Fruit fly (Drosophila melanogaster) whole organism, wandering third instar larva: ENCODE results near the gene CG32199.

Experiments used
- Abd-B ChIP-seq: fragments of >200 bp; optimal IDR thresholded peaks from 2 replicates; lab custom pipeline; 2017; ENCODE audit warnings: missing biosample characterization, missing genetic modification characterization
- CG32264 ChIP-seq: fragments of 200-800 bp; sonication (Bioruptor generic); optimal IDR thresholded peaks from 2 replicates; lab custom pipeline; 2016; ENCODE audit warnings: missing biosample characterization, missing genetic modification characterization
- CG9705 ChIP-seq: fragments of 200-800 bp; sonication (Bioruptor generic); optimal IDR thresholded peaks from 2 replicates; lab custom pipeline; 2018; ENCODE audit warnings: missing biosample characterization, mild to moderate bottlenecking, missing genetic modification characterization
- CrebA ChIP-seq: fragments of 200-800 bp; sonication (Bioruptor generic); optimal IDR thresholded peaks from 2 replicates; lab custom pipeline; 2016; ENCODE audit warnings: missing biosample characterization, mild to moderate bottlenecking, missing genetic modification characterization, borderline replicate concordance
- Dif ChIP-seq: fragments of 200-275, 200-300 bp; sonication (Bioruptor generic); optimal IDR thresholded peaks from 2 replicates; lab custom pipeline; 2018; ENCODE audit warnings: missing biosample characterization, missing genetic modification characterization; ENCODE audit not compliant: partially characterized antibody
- GATAd ChIP-seq: sonication (Bioruptor generic); optimal IDR thresholded peaks from 2 replicates; lab custom pipeline; 2016; ENCODE audit warnings: missing biosample characterization, missing genetic modification characterization
- HLH106 ChIP-seq: fragments of 200-800 bp; optimal IDR thresholded peaks from 3 replicates; lab custom pipeline; 2019; ENCODE audit warnings: missing biosample characterization, mild to moderate bottlenecking, missing genetic modification characterization, moderate library complexity
- Hnf4 ChIP-seq: fragments of 200-800 bp; sonication (Bioruptor generic); optimal IDR thresholded peaks from 2 replicates; lab custom pipeline; 2016; ENCODE audit warnings: missing biosample characterization, mild to moderate bottlenecking, missing genetic modification characterization
- Hr78 ChIP-seq: fragments of >200 bp; optimal IDR thresholded peaks from 2 replicates; lab custom pipeline; 2017; ENCODE audit warnings: missing biosample characterization, missing genetic modification characterization
- Myc ChIP-seq: fragments of >200 bp; optimal IDR thresholded peaks from 2 replicates; lab custom pipeline; 2017
- N ChIP-seq: fragments of >200 bp; optimal IDR thresholded peaks from 2 replicates; lab custom pipeline; 2018; ENCODE audit warnings: missing biosample characterization, missing external identifiers, missing genetic modification characterization
- OdsH ChIP-seq: fragments of 200-800 bp; sonication (Bioruptor generic); optimal IDR thresholded peaks from 2 replicates; lab custom pipeline; 2016; ENCODE audit warnings: missing biosample characterization, mild to moderate bottlenecking, missing genetic modification characterization
- Rel ChIP-seq, 2 experiments: fragments of 200-800 bp; sonication (Bioruptor generic) in 1 of 2; optimal IDR thresholded peaks; 2 replicates in 1 of 2; 3 replicates in 1 of 2; lab custom pipeline; 2016 to 2019; ENCODE audit warnings: mild to moderate bottlenecking in 2 of 2, missing biosample characterization in 2 of 2, missing genetic modification characterization in 2 of 2, moderate library complexity in 1 of 2
- Sp1 ChIP-seq: fragments of 200-800 bp; sonication (Bioruptor generic); optimal IDR thresholded peaks from 3 replicates; lab custom pipeline; 2019; ENCODE audit warnings: missing biosample characterization, mild to moderate bottlenecking, missing genetic modification characterization, moderate library complexity
- Vsx2 ChIP-seq: fragments of 200-300, 225-300 bp; sonication (Bioruptor generic); optimal IDR thresholded peaks from 2 replicates; lab custom pipeline; 2018; ENCODE audit warnings: missing biosample characterization, missing genetic modification characterization; ENCODE audit not compliant: partially characterized antibody
- br ChIP-seq: fragments of 200-800 bp; sonication (Bioruptor generic); optimal IDR thresholded peaks from 2 replicates; lab custom pipeline; 2016; ENCODE audit warnings: missing biosample characterization, missing genetic modification characterization
- brk ChIP-seq: fragments of 200-800 bp; sonication (Bioruptor generic); optimal IDR thresholded peaks from 2 replicates; lab custom pipeline; 2016; ENCODE audit warnings: missing biosample characterization, mild to moderate bottlenecking, missing genetic modification characterization
- dl ChIP-seq, 2 experiments: fragments of 175-275, 200-275 bp in 1 of 2; fragments of 200-275 bp in 1 of 2; sonication (Bioruptor generic); optimal IDR thresholded peaks; lab custom pipeline; 2018; ENCODE audit warnings: mild to moderate bottlenecking in 2 of 2, missing biosample characterization in 2 of 2, missing genetic modification characterization in 2 of 2, moderate library complexity in 2 of 2; ENCODE audit not compliant: partially characterized antibody in 2 of 2, insufficient read depth in 1 of 2
- dsf ChIP-seq: sonication (Bioruptor generic); optimal IDR thresholded peaks from 2 replicates; lab custom pipeline; 2016; ENCODE audit warnings: missing biosample characterization, missing genetic modification characterization, borderline replicate concordance
- ey ChIP-seq: fragments of 200-800 bp; sonication (Bioruptor generic); optimal IDR thresholded peaks from 2 replicates; lab custom pipeline; 2016; ENCODE audit warnings: missing biosample characterization, missing genetic modification characterization
- foxo ChIP-seq, 2 experiments: fragments of 200-800 bp; sonication (Bioruptor generic); optimal IDR thresholded peaks; 2 replicates in 1 of 2; 3 replicates in 1 of 2; lab custom pipeline; 2016 to 2017; ENCODE audit warnings: missing biosample characterization in 2 of 2, missing genetic modification characterization in 2 of 2
- fru ChIP-seq: fragments of 200-800 bp; sonication (Bioruptor generic); optimal IDR thresholded peaks from 3 replicates; lab custom pipeline; 2016; ENCODE audit warnings: missing biosample characterization, mild to moderate bottlenecking, missing genetic modification characterization
- h ChIP-seq: fragments of 200-800 bp; sonication (Bioruptor generic); optimal IDR thresholded peaks from 3 replicates; lab custom pipeline; 2016; ENCODE audit warnings: missing biosample characterization, mild to moderate bottlenecking, missing genetic modification characterization
- lola ChIP-seq: fragments of >200 bp; optimal IDR thresholded peaks from 2 replicates; lab custom pipeline; 2017; ENCODE audit warnings: missing biosample characterization, missing genetic modification characterization
- pan ChIP-seq: fragments of >200 bp; optimal IDR thresholded peaks from 2 replicates; lab custom pipeline; 2017
- psq ChIP-seq: fragments of 200-800 bp; sonication (Bioruptor generic); optimal IDR thresholded peaks from 3 replicates; lab custom pipeline; 2017; ENCODE audit warnings: missing biosample characterization, mild to moderate bottlenecking, missing genetic modification characterization, moderate library complexity
- rgr ChIP-seq: fragments of 200-800 bp; sonication (Bioruptor generic); optimal IDR thresholded peaks from 3 replicates; lab custom pipeline; 2016; ENCODE audit warnings: missing biosample characterization, mild to moderate bottlenecking, missing genetic modification characterization
- sage ChIP-seq: fragments of 200-800 bp; sonication (Bioruptor generic); optimal IDR thresholded peaks from 2 replicates; lab custom pipeline; 2016; ENCODE audit warnings: missing biosample characterization, mild to moderate bottlenecking, missing genetic modification characterization
- sv ChIP-seq: fragments of 200-800 bp; sonication (Bioruptor generic); optimal IDR thresholded peaks from 3 replicates; lab custom pipeline; 2016; ENCODE audit warnings: missing biosample characterization, missing genetic modification characterization

CG32199 gene

DNA sequence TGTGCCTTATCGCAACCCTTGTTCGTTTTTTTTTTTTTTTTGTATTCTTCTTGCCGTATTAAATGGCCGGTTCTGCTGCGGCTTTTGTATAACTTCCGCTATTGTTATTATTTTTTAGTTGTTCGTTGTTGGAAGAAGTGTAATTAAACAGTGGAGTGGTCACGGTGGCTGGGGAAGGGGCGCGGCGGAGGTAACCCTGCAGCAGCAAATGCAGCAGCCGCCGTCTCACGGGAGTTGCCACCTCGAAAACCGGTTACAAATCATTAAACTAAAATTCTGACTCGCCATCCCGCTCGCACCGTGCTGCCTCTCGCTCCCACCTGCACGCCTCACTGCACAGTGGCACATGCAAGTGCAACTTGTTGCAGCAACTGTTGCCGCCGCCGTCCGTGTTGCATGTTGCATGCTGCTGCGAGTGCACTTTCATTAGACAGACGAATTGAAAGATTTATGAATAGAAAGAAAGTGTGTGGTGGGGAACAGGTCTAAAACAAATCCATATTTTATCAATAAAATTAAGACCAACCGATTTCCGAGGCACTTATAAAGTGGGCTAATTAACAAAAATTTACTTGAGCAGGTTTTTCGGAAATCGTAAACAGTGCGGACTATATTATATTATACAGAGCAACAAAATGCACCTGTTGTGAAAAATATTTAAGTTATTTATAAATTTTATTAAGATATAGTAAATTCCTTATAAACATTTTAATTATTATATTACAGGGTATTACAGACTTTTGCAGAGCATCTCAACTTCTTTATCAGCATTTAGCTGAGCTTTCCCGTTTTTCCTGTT, 16.2 kb downstream of the CG32199 start:
- TF ChIP-seq dl (GFP tag; optimal IDR thresholded peaks at IDR 0.05; lab: Kevin White, UChicago; ENCODE audit: insufficient read depth in 1 of 2, partially characterized antibody in 2 of 2) (peak in 1 of 2 experiments; percentile 22), foxo (GFP tag; optimal IDR thresholded peaks at IDR 0.05; lab: Kevin White, UChicago) (no peak), fru (no peak), psq (GFP tag; lab: Kevin White, UChicago) (no peak), Dif (GFP tag; lab: Kevin White, UChicago) (peak; percentile 44), HLH106 (tag; lab: Kevin White, UChicago) (no peak), Sp1 (no peak)

DNA sequence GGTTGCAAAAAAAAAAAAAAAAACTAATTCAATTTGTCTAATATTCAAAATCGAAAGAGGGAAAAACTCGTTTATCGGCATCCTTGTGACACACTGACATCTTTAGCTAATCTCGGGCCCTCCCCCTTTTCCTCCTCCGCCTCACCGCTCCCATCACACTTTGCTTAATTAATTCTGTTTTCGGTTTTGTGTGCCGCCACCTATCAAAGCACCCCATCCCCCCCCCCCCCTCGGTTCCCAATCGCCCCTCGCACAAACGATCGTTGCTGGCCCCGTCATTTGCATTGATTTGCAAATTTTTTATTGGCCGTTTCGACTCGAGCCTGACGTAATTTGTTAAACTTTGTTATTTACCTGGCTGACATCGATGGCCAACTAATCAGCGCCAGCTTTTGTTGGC, 16.8 kb downstream of the CG32199 start:
- TF ChIP-seq h (GFP tag; lab: Kevin White, UChicago) (no peak), Hnf4 (GFP tag; lab: Kevin White, UChicago) (no peak), foxo (GFP tag; optimal IDR thresholded peaks at IDR 0.05; lab: Kevin White, UChicago) (no peak), Rel (GFP tag; optimal IDR thresholded peaks at IDR 0.05; lab: Kevin White, UChicago) (no peak), Rel (tag; optimal IDR thresholded peaks at IDR 0.05; lab: Kevin White, UChicago) (peak; percentile 67)

DNA sequence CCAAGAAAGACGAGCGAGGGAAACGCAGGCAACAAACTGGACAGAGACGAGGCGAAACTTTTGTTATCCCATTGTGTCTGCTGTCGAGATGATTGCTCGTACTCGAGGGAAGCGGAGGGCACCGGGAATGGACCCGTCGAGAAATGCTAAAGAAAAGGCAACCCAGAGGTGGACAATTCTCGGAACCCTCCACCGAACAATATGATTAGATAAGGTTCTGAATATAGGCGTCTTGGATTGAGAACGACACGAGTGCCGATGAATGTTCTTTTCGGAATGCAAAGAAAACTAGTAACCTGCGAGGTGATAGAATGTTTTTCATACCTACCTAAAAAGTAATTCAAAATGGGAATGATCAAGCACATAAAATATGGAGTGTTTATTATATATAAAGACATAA, 18.2 kb downstream of the CG32199 start:
- no peak for TF ChIP-seq N
- no peak for TF ChIP-seq sage
- no peak for TF ChIP-seq GATAd
- TF ChIP-seq CG32264 (GFP tag; lab: Kevin White, UChicago), result no peak
- no peak for TF ChIP-seq br (GFP tag; lab: Kevin White, UChicago)
- no peak for TF ChIP-seq Myc (lab: Kevin White, UChicago)
- TF ChIP-seq lola (GFP tag; lab: Kevin White, UChicago), result no peak
- no peak for TF ChIP-seq HLH106 (tag; lab: Kevin White, UChicago)
- TF ChIP-seq brk (GFP tag; lab: Kevin White, UChicago), result no peak
- TF ChIP-seq dsf, result no peak
- no peak for TF ChIP-seq foxo (GFP tag; optimal IDR thresholded peaks at IDR 0.05; lab: Kevin White, UChicago)
- TF ChIP-seq CG9705 (GFP tag; lab: Kevin White, UChicago), result no peak
- TF ChIP-seq Hr78 (GFP tag; lab: Kevin White, UChicago), result no peak
- TF ChIP-seq Sp1, result no peak

DNA sequence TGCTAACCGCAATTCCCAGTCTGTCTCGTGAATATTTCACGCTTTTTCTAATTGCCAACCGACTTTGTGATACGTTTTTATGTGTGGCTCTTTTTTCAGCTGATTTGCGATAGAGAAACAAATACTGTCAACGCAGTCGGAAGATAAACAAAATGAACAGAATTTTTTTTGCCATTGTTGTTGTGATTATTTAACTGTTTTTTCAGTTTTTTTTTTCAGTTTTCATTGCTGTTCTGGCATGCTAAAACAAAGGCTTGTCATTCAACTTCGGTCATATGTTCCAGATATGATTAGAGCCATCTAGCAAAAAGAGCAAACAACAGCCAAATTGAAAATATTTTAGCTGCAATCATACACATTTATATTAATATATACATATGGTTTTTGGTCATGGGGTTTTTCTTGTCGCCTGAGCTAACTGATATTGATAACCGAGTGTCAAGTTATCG, 20.5 kb downstream of the CG32199 start:
- no peak for TF ChIP-seq Rel (GFP tag; optimal IDR thresholded peaks at IDR 0.05; lab: Kevin White, UChicago)
- TF ChIP-seq Rel (tag; optimal IDR thresholded peaks at IDR 0.05; lab: Kevin White, UChicago), result peak; percentile 92
- no peak for TF ChIP-seq ey (GFP tag; lab: Kevin White, UChicago)
- TF ChIP-seq sv (GFP tag; lab: Kevin White, UChicago), result no peak
- peak; percentile 53 for TF ChIP-seq CrebA (GFP tag; lab: Kevin White, UChicago)
- TF ChIP-seq, all 38 proteins: peak for 2

DNA sequence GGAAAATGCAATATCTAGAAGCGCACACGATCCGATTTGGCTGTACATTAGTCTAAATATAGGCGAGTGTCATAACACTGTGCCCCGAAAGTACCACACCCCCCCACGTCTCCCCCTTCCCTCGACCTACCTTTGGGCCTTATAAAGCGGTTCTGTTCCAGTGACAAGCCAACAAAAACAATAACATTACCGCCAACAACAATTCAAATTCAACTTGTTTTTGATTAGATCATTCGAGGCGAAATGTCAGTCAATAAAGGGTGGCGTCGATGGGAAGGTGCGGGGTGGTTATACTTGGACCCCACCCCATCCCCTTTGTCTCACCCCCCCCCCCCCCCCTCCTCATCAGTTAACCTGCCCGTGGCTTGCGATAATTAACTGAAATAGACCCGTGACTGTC, 21.4 kb downstream of the CG32199 start:
- no peak for TF ChIP-seq Rel (GFP tag; optimal IDR thresholded peaks at IDR 0.05; lab: Kevin White, UChicago)
- TF ChIP-seq Rel (tag; optimal IDR thresholded peaks at IDR 0.05; lab: Kevin White, UChicago), result peak; percentile 55
- TF ChIP-seq HLH106 (tag; lab: Kevin White, UChicago), result no peak
- peak; percentile 17 for TF ChIP-seq Vsx2
- TF ChIP-seq CG32264 (GFP tag; lab: Kevin White, UChicago), result no peak

DNA sequence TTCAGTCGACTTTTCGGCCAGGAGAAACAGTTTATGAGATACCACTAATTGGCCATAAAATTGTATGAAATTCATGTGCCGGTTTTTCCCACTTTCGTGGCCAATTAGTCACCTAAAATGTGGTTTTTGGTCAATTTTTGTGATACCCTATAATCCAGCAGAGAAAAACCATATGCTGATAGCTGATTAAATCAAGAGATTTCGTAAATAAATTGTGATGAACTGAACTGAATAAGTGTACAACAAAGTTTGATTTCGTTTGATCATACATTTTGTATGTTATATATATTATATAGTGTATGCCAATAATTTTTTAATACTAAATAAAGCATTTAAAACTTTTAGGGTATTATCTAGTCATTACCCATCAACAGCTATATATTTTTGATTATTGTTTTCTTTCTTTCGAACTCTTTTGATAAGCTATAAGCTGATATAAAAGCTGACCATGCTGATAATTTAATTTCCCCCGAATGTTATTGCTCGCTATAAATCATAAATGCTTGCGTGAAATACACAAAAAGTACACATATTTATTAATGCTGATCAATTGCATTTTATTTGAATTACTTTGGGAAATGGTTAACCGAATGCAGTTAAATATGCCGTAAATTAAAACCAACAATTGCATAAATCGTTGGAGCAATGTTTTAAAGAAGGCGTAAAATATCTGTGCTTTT, 23.2 kb downstream of the CG32199 start:
- TF ChIP-seq rgr (GFP tag; lab: Kevin White, UChicago) (peak; percentile 3), Abd-B (no peak), dl (GFP tag; optimal IDR thresholded peaks at IDR 0.05; lab: Kevin White, UChicago; ENCODE audit: insufficient read depth in 1 of 2, partially characterized antibody in 2 of 2) (peak in 1 of 2 experiments; percentile 50), Myc (lab: Kevin White, UChicago) (no peak), Sp1 (peak; percentile 13), foxo (GFP tag; optimal IDR thresholded peaks at IDR 0.05; lab: Kevin White, UChicago) (peak in 1 of 2 experiments; percentile 2), psq (GFP tag; lab: Kevin White, UChicago) (peak; percentile 9), OdsH (GFP tag; lab: Kevin White, UChicago) (peak; percentile 11), Rel (GFP tag; optimal IDR thresholded peaks at IDR 0.05; lab: Kevin White, UChicago) (no peak), Rel (tag; optimal IDR thresholded peaks at IDR 0.05; lab: Kevin White, UChicago) (peak; percentile 91), pan (lab: Kevin White, UChicago) (peak; percentile 28), h (GFP tag; lab: Kevin White, UChicago) (peak; percentile 0)
